Worm (Caenorhabditis elegans): ENCODE data around the gene F22B5.4.

ce11 chrII:8420775-8421388 lies 28.6 kb upstream of the F22B5.4 start:
- TF ChIP-seq nhr-25 (tag; optimal IDR thresholded peaks at IDR 0.05) (peak; percentile 85), snpc-4 (tag; optimal IDR thresholded peaks at IDR 0.05) (no peak), fos-1 (tag; optimal IDR thresholded peaks at IDR 0.05) (no peak), sma-3 (GFP tag; optimal IDR thresholded peaks at IDR 0.05) (no peak), unc-39 (tag; optimal IDR thresholded peaks at IDR 0.05) (no peak), F13H6.1 (tag; optimal IDR thresholded peaks at IDR 0.05) (no peak), nhr-77 (tag; optimal IDR thresholded peaks at IDR 0.05) (no peak), egl-27 (tag; optimal IDR thresholded peaks at IDR 0.05) (no peak), mdl-1 (tag; optimal IDR thresholded peaks at IDR 0.05) (no peak), nhr-21 (tag; optimal IDR thresholded peaks at IDR 0.05) (no peak), nhr-10 (tag; optimal IDR thresholded peaks at IDR 0.05) (no peak), ama-1 (optimal IDR thresholded peaks at IDR 0.05) (no peak), nhr-23 (tag; optimal IDR thresholded peaks at IDR 0.05) (no peak)

Measured in whole organism, L2 larva.